Worm (Caenorhabditis elegans) whole organism, L4/young adult: ENCODE measurements around the gene ntl-3.

ENCODE experiments used
- dao-5 ChIP-seq: sonication (generic microtip); optimal IDR thresholded peaks from 2 replicates; lab custom pipeline; 2016; ENCODE audit warnings: missing genotype, missing genetic modification characterization, moderate library complexity, missing compliant biosample characterization
- him-1 ChIP-seq: sonication (generic microtip); optimal IDR thresholded peaks from 2 replicates; lab custom pipeline; 2016; ENCODE audit warnings: missing genotype, missing genetic modification reagents, missing genetic modification characterization, missing compliant biosample characterization

ce11 chrIII:11834783-11835182 is 11.5 kb downstream of the ntl-3 start:
- TF ChIP-seq dao-5 (tag; lab: Kevin White, UChicago) (no peak), him-1 (no peak)
